Worm (Caenorhabditis elegans) whole organism, L2 larva: Measurements from ENCODE around the gene hot-1.

Experiments
- F13H6.1 ChIP-seq: sonication (generic microtip); optimal IDR thresholded peaks from 2 replicates; lab custom pipeline; 2016; ENCODE audit warnings: missing genetic modification characterization, missing compliant biosample characterization
- nhr-12 ChIP-seq: fragments of 150-350 bp; optimal IDR thresholded peaks from 2 replicates; lab custom pipeline; 2014; ENCODE audit warnings: missing biosample characterization, missing genetic modification characterization
- nhr-237 ChIP-seq: fragments of 150-350 bp; optimal IDR thresholded peaks from 2 replicates; lab custom pipeline; 2014; ENCODE audit warnings: missing biosample characterization, missing genetic modification characterization
- skn-1 ChIP-seq: sonication (generic microtip); optimal IDR thresholded peaks from 2 replicates; lab custom pipeline; 2017; ENCODE audit warnings: missing biosample characterization, missing genetic modification characterization
- ztf-11 ChIP-seq: sonication (generic microtip); optimal IDR thresholded peaks from 2 replicates; lab custom pipeline; 2017; ENCODE audit warnings: missing biosample characterization, missing genetic modification characterization

- TF ChIP-seq skn-1 (no peak), nhr-12 (tag; lab: Kevin White, UChicago) (no peak), F13H6.1 (tag; lab: Kevin White, UChicago) (no peak), nhr-237 (tag; lab: Kevin White, UChicago) (no peak), ztf-11 (tag; lab: Kevin White, UChicago) (no peak)
Observed at ce11 chrV:14585351-14585750, 35.6 kb upstream of the hot-1 start, which contains the start of gene Y40H4A.2.
